Fruit fly (Drosophila melanogaster) whole organism, prepupa: Measurements from ENCODE around the gene Pdf.

Experiments used
- Blimp-1 ChIP-seq: fragments of 200-800 bp; sonication (Bioruptor generic); optimal IDR thresholded peaks from 3 replicates; lab custom pipeline; 2017; ENCODE audit warnings: missing biosample characterization, missing genetic modification characterization, mild to moderate bottlenecking, moderate library complexity, missing genetic modification reagents
- CG10631 ChIP-seq: fragments of 200-800 bp; sonication (Bioruptor generic); optimal IDR thresholded peaks from 2 replicates; lab custom pipeline; 2016; ENCODE audit warnings: missing biosample characterization, missing genetic modification characterization
- CG10669 ChIP-seq: fragments of 200-800 bp; sonication (Bioruptor generic); optimal IDR thresholded peaks from 3 replicates; lab custom pipeline; 2018; ENCODE audit warnings: missing biosample characterization, mild to moderate bottlenecking, missing genetic modification characterization, moderate library complexity
- CG11294 ChIP-seq: fragments of 200-800 bp; sonication (Bioruptor generic); IDR thresholded peaks from 2 replicates; pipeline ENCODE4 v1.3.6; 2022; ENCODE audit warnings: missing biosample characterization, missing genetic modification characterization
- CG11762 ChIP-seq: fragments of 200-800 bp; sonication (Bioruptor generic); optimal IDR thresholded peaks from 3 replicates; lab custom pipeline; 2016; ENCODE audit warnings: missing biosample characterization, missing genetic modification characterization; ENCODE audit not compliant: insufficient read depth
- CG15336 ChIP-seq: fragments of 200-800 bp; sonication (Bioruptor generic); IDR thresholded peaks from 2 replicates; pipeline ENCODE4 v1.3.6; 2022; ENCODE audit warnings: missing biosample characterization, missing genetic modification characterization
- CG1621 ChIP-seq: fragments of 200-800 bp; sonication (Bioruptor generic); optimal IDR thresholded peaks from 3 replicates; lab custom pipeline; 2018; ENCODE audit warnings: missing biosample characterization, mild to moderate bottlenecking, missing genetic modification characterization
- CG3032 ChIP-seq: fragments of 200-800 bp; optimal IDR thresholded peaks from 2 replicates; lab custom pipeline; 2019; ENCODE audit warnings: missing biosample characterization, mild to moderate bottlenecking, missing genetic modification characterization, moderate library complexity
- CG31627 ChIP-seq: fragments of 200-800 bp; sonication (Bioruptor generic); optimal IDR thresholded peaks from 3 replicates; lab custom pipeline; 2016; ENCODE audit warnings: missing biosample characterization, missing genetic modification characterization
- CG32006 ChIP-seq: fragments of 200-800 bp; sonication (Bioruptor generic); optimal IDR thresholded peaks from 3 replicates; lab custom pipeline; 2017; ENCODE audit warnings: missing biosample characterization, mild to moderate bottlenecking, missing genetic modification characterization
- CG3919 ChIP-seq: fragments of 200-800 bp; sonication (Bioruptor generic); optimal IDR thresholded peaks from 3 replicates; lab custom pipeline; 2016; ENCODE audit warnings: missing biosample characterization, missing genetic modification characterization
- CG4318 ChIP-seq: fragments of 200-800 bp; sonication (Bioruptor generic); optimal IDR thresholded peaks from 3 replicates; lab custom pipeline; 2017; ENCODE audit warnings: missing biosample characterization, mild to moderate bottlenecking, missing genetic modification characterization
- CG6276 ChIP-seq: fragments of 200-800 bp; sonication (Bioruptor generic); optimal IDR thresholded peaks from 2 replicates; lab custom pipeline; 2017; ENCODE audit warnings: missing biosample characterization, mild to moderate bottlenecking, missing genetic modification characterization
- CG6792 ChIP-seq: fragments of 200-800 bp; sonication (Bioruptor generic); optimal IDR thresholded peaks from 3 replicates; lab custom pipeline; 2016; ENCODE audit warnings: missing biosample characterization, missing genetic modification characterization
- CG6808 ChIP-seq: fragments of 200-800 bp; sonication (Bioruptor generic); optimal IDR thresholded peaks from 3 replicates; lab custom pipeline; 2017; ENCODE audit warnings: missing biosample characterization, missing genetic modification characterization, mild to moderate bottlenecking, moderate library complexity, missing genetic modification reagents
- CG6854 ChIP-seq: fragments of 200-800 bp; sonication (Bioruptor generic); optimal IDR thresholded peaks from 2 replicates; lab custom pipeline; 2017; ENCODE audit warnings: missing biosample characterization, mild to moderate bottlenecking, missing genetic modification characterization
- CG7368 ChIP-seq: fragments of 200-800 bp; sonication (Bioruptor generic); optimal IDR thresholded peaks from 3 replicates; lab custom pipeline; 2016; ENCODE audit warnings: missing biosample characterization, missing genetic modification characterization
- CG8119 ChIP-seq: fragments of 200-800 bp; sonication (Bioruptor generic); IDR thresholded peaks from 3 replicates; pipeline ENCODE4 v1.3.6; 2022; ENCODE audit warnings: missing biosample characterization, missing genetic modification characterization
- CG8319 ChIP-seq: fragments of 200-800 bp; sonication (Bioruptor generic); optimal IDR thresholded peaks from 3 replicates; lab custom pipeline; 2016; ENCODE audit warnings: missing biosample characterization, missing genetic modification characterization
- CG8632 ChIP-seq: fragments of 200-800 bp; sonication (Bioruptor generic); optimal IDR thresholded peaks from 3 replicates; lab custom pipeline; 2016; ENCODE audit warnings: missing biosample characterization, missing genetic modification characterization
- Eip75B ChIP-seq: fragments of 200-800 bp; sonication (Bioruptor generic); optimal IDR thresholded peaks from 3 replicates; lab custom pipeline; 2016; ENCODE audit warnings: missing biosample characterization, missing genetic modification characterization
- Eip78C ChIP-seq: fragments of 200-800 bp; sonication (Bioruptor generic); peaks from one replicate; lab custom pipeline; 2016; ENCODE audit warnings: missing biosample characterization, missing genetic modification characterization
- Ets21C ChIP-seq: fragments of 200-800 bp; sonication (Bioruptor generic); optimal IDR thresholded peaks from 3 replicates; lab custom pipeline; 2016; ENCODE audit warnings: missing biosample characterization, missing genetic modification characterization
- Ets96B ChIP-seq: fragments of 200-800 bp; optimal IDR thresholded peaks from 2 replicates; lab custom pipeline; 2019; ENCODE audit warnings: missing biosample characterization, mild to moderate bottlenecking, missing genetic modification characterization, moderate library complexity
- Gug ChIP-seq: fragments of 200-800 bp; sonication (Bioruptor generic); IDR thresholded peaks from 2 replicates; pipeline ENCODE4 v1.3.6; 2022; ENCODE audit warnings: missing biosample characterization, missing genetic modification characterization
- Hr38 ChIP-seq: sonication (Bioruptor generic); optimal IDR thresholded peaks from 2 replicates; lab custom pipeline; 2016; ENCODE audit warnings: missing biosample characterization, missing genetic modification characterization
- Hr39 ChIP-seq: fragments of 200-800 bp; sonication (Bioruptor generic); optimal IDR thresholded peaks from 2 replicates; lab custom pipeline; 2016; ENCODE audit warnings: missing biosample characterization, missing genetic modification characterization
- Hr4 ChIP-seq: fragments of 200-800 bp; sonication (Bioruptor generic); optimal IDR thresholded peaks from 3 replicates; lab custom pipeline; 2016; ENCODE audit warnings: missing biosample characterization, missing genetic modification characterization
- Met ChIP-seq: fragments of 200-800 bp; sonication (Bioruptor generic); optimal IDR thresholded peaks from 3 replicates; lab custom pipeline; 2016; ENCODE audit warnings: missing biosample characterization, missing genetic modification characterization
- OdsH ChIP-seq: fragments of 200-800 bp; sonication (Bioruptor generic); optimal IDR thresholded peaks from 3 replicates; lab custom pipeline; 2016; ENCODE audit warnings: missing biosample characterization, missing genetic modification characterization
- Sox102F ChIP-seq: fragments of 200-800 bp; sonication (Bioruptor generic); optimal IDR thresholded peaks from 2 replicates; lab custom pipeline; 2016; ENCODE audit warnings: missing biosample characterization, mild to moderate bottlenecking, missing genetic modification characterization
- Sox14 ChIP-seq: fragments of 200-800 bp; sonication (Bioruptor generic); optimal IDR thresholded peaks from 3 replicates; lab custom pipeline; 2016; ENCODE audit warnings: missing biosample characterization, missing genetic modification characterization
- Sox15 ChIP-seq: fragments of 200-800 bp; sonication (Bioruptor generic); optimal IDR thresholded peaks from 3 replicates; lab custom pipeline; 2016; ENCODE audit warnings: missing biosample characterization, missing genetic modification characterization
- acj6 ChIP-seq: fragments of 200-800 bp; sonication (Bioruptor generic); optimal IDR thresholded peaks from 3 replicates; lab custom pipeline; 2016; ENCODE audit warnings: missing biosample characterization, missing genetic modification characterization
- cyc ChIP-seq: fragments of 200-800 bp; sonication (Bioruptor generic); optimal IDR thresholded peaks from 3 replicates; lab custom pipeline; 2016; ENCODE audit warnings: missing biosample characterization, missing genetic modification characterization
- dac ChIP-seq: fragments of 200-800 bp; sonication (Bioruptor generic); optimal IDR thresholded peaks from 2 replicates; lab custom pipeline; 2017; ENCODE audit warnings: missing biosample characterization, mild to moderate bottlenecking, missing genetic modification characterization
- eg ChIP-seq: fragments of 200-800 bp; sonication (Bioruptor generic); IDR thresholded peaks from 3 replicates; pipeline ENCODE4 v1.3.6; 2022; ENCODE audit warnings: missing biosample characterization, missing genetic modification characterization
- fd59A ChIP-seq: fragments of 200-800 bp; sonication (Bioruptor generic); optimal IDR thresholded peaks from 2 replicates; lab custom pipeline; 2017; ENCODE audit warnings: missing biosample characterization, mild to moderate bottlenecking, missing genetic modification characterization, missing genetic modification reagents
- fd85E ChIP-seq: fragments of 200-800 bp; sonication (Bioruptor generic); optimal IDR thresholded peaks from 3 replicates; lab custom pipeline; 2016; ENCODE audit warnings: missing biosample characterization, missing genetic modification characterization
- net ChIP-seq: fragments of 200-800 bp; sonication (Bioruptor generic); optimal IDR thresholded peaks from 3 replicates; lab custom pipeline; 2016; ENCODE audit warnings: missing biosample characterization, missing genetic modification characterization
- salr ChIP-seq, 2 experiments: fragments of 200-800 bp; sonication (Bioruptor generic); optimal IDR thresholded peaks; 3 replicates each; lab custom pipeline; 2016 to 2018; ENCODE audit warnings: missing biosample characterization in 2 of 2, missing genetic modification characterization in 2 of 2, mild to moderate bottlenecking in 1 of 2
- spab ChIP-seq: fragments of 200-800 bp; sonication (Bioruptor generic); optimal IDR thresholded peaks from 2 replicates; lab custom pipeline; 2017; ENCODE audit warnings: missing biosample characterization, mild to moderate bottlenecking, missing genetic modification characterization, missing genetic modification reagents
- ss ChIP-seq, 2 experiments: fragments of 200-800 bp; sonication (Bioruptor generic); optimal IDR thresholded peaks; 2 replicates in 1 of 2; 3 replicates in 1 of 2; lab custom pipeline; 2017 to 2018; ENCODE audit warnings: mild to moderate bottlenecking in 2 of 2, missing biosample characterization in 2 of 2, missing genetic modification characterization in 2 of 2, moderate library complexity in 1 of 2
- svp ChIP-seq: fragments of 200-800 bp; sonication (Bioruptor generic); peaks from one replicate; lab custom pipeline; 2016; ENCODE audit warnings: missing biosample characterization, missing genetic modification characterization
- vri ChIP-seq: fragments of 200-800 bp; sonication (Bioruptor generic); optimal IDR thresholded peaks from 3 replicates; lab custom pipeline; 2016; ENCODE audit warnings: missing biosample characterization, mild to moderate bottlenecking, missing genetic modification characterization

Pdf gene

dm6 chr3R:26425681-26426080 is 30.3 kb downstream of the Pdf start, which contains the start of gene CG34291:
CG34291 (minus strand) TSS chr3R:26425781.
- TF ChIP-seq Eip75B (GFP tag; lab: Kevin White, UChicago), result no peak
- no peak for TF ChIP-seq cyc (GFP tag; lab: Kevin White, UChicago)
- TF ChIP-seq svp (GFP tag; lab: Kevin White, UChicago), result peak; percentile 77
- TF ChIP-seq salr (GFP tag; optimal IDR thresholded peaks at IDR 0.05; lab: Kevin White, UChicago), result no peak
- no peak for TF ChIP-seq CG3919 (GFP tag; lab: Kevin White, UChicago)
- TF ChIP-seq fd59A, result no peak
- TF ChIP-seq, all 60 proteins: peak for 1

DNA sequence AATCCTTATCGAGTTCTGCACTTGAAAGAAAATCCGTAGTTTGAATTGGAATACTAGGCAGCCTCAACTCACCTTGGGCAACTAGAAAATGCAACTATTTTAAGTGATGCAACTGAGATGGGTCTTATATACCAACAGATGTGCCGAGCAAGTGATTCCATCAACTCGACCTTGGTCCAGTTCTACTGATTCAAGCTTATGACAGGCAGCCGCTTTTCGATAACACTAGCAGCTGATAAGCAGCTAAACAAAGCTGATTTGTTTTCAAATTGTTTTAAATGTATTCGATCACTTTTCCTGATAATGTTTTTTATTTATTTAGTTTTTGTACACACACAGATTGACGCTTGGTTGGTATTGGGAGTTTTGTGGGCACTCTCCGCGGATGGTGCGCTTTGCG is 30.9 kb downstream of the Pdf start, which contains the start of gene CG6503:
Gene CG6503, minus strand, starts transcription at position 101 of the 400 bp plus-strand sequence.
- TF ChIP-seq ss (GFP tag; optimal IDR thresholded peaks at IDR 0.05; lab: Kevin White, UChicago) (no peak), svp (GFP tag; lab: Kevin White, UChicago) (peak; percentile 44)

dm6 chr3R:26413788-26414187 is 42.2 kb downstream of the Pdf start, which contains the start of gene Ald2:
Ald2 (plus strand) TSS chr3R:26414088.
- no peak for TF ChIP-seq Ets96B
- TF ChIP-seq svp (GFP tag; lab: Kevin White, UChicago), result peak; percentile 13
- TF ChIP-seq, all 60 proteins: peak for 1

- no peak for TF ChIP-seq fd59A
- TF ChIP-seq dac (GFP tag; lab: Kevin White, UChicago), result no peak
- no peak for TF ChIP-seq Sox15 (GFP tag; lab: Kevin White, UChicago)
- no peak for TF ChIP-seq Met (GFP tag; lab: Kevin White, UChicago)
- TF ChIP-seq CG10669 (GFP tag; lab: Kevin White, UChicago), result no peak
- no peak for TF ChIP-seq Eip75B (GFP tag; lab: Kevin White, UChicago)
- TF ChIP-seq CG6792 (GFP tag; lab: Kevin White, UChicago), result no peak
- TF ChIP-seq CG4318, result no peak
- peak; percentile 10 for TF ChIP-seq CG32006 (GFP tag; lab: Kevin White, UChicago)
- TF ChIP-seq eg, result peak; percentile 84
- TF ChIP-seq Ets21C (GFP tag; lab: Kevin White, UChicago), result no peak
- no peak for TF ChIP-seq ss (GFP tag; optimal IDR thresholded peaks at IDR 0.05; lab: Kevin White, UChicago)
- no peak for TF ChIP-seq CG6854
- TF ChIP-seq CG31627 (GFP tag; lab: Kevin White, UChicago), result no peak
- no peak for TF ChIP-seq CG6808 (GFP tag; lab: Kevin White, UChicago)
- TF ChIP-seq salr (GFP tag; optimal IDR thresholded peaks at IDR 0.05; lab: Kevin White, UChicago), result no peak
- no peak for TF ChIP-seq net (GFP tag; lab: Kevin White, UChicago)
- TF ChIP-seq Ets96B, result no peak
- no peak for TF ChIP-seq CG1621 (tag; lab: Kevin White, UChicago)
- no peak for TF ChIP-seq fd85E (GFP tag; lab: Kevin White, UChicago)
- TF ChIP-seq CG11762 (GFP tag; lab: Kevin White, UChicago), result no peak
- no peak for TF ChIP-seq svp (GFP tag; lab: Kevin White, UChicago)
- no peak for TF ChIP-seq Sox102F
- TF ChIP-seq Hr38 (GFP tag; lab: Kevin White, UChicago), result no peak
- no peak for TF ChIP-seq CG3919 (GFP tag; lab: Kevin White, UChicago)
- no peak for TF ChIP-seq CG8119 (GFP tag; lab: Robert Waterston, UW)
- TF ChIP-seq CG10631, result no peak
- peak; percentile 67 for TF ChIP-seq CG11294 (GFP tag; lab: Robert Waterston, UW)
- TF ChIP-seq Gug (GFP tag; lab: Robert Waterston, UW), result peak; percentile 50
- TF ChIP-seq vri, result no peak
- no peak for TF ChIP-seq Blimp-1 (GFP tag; lab: Kevin White, UChicago)
- no peak for TF ChIP-seq CG8319
- TF ChIP-seq CG6276 (GFP tag; lab: Kevin White, UChicago), result peak; percentile 24
- TF ChIP-seq CG15336 (GFP tag; lab: Robert Waterston, UW), result no peak
- TF ChIP-seq CG8632 (GFP tag; lab: Kevin White, UChicago), result no peak
- TF ChIP-seq OdsH (GFP tag; lab: Kevin White, UChicago), result no peak
- no peak for TF ChIP-seq acj6 (GFP tag; lab: Kevin White, UChicago)
- TF ChIP-seq Hr39 (GFP tag; lab: Kevin White, UChicago), result no peak
- peak; percentile 63 for TF ChIP-seq Eip78C (GFP tag; lab: Kevin White, UChicago)
- no peak for TF ChIP-seq Hr4 (GFP tag; lab: Kevin White, UChicago)
- no peak for TF ChIP-seq spab (GFP tag; lab: Kevin White, UChicago)
- no peak for TF ChIP-seq CG3032
- TF ChIP-seq Sox14, result no peak
- no peak for TF ChIP-seq CG7368
These were observed 46.2 kb downstream of the Pdf start for dm6 chr3R:26409780-26410179.
